Worm (Caenorhabditis elegans) whole organism, mixed stage, embryonic: ENCODE measurements around the gene C29F3.3.
"Not testable (repeated sequence)": the region's sequence is repeated elsewhere in the genome, so short reads cannot be mapped to it uniquely, and the experiment has no call there.

Experiments
- M03D4.4 ChIP-seq: sonication (generic microtip); optimal IDR thresholded peaks from 2 replicates; lab custom pipeline; 2017; ENCODE audit warnings: mild to moderate bottlenecking, missing genetic modification characterization, missing compliant biosample characterization
- bed-3 ChIP-seq: fragments of 200-800 bp; sonication (Bioruptor generic); optimal IDR thresholded peaks from 3 replicates; lab custom pipeline; 2018; ENCODE audit warnings: mild to moderate bottlenecking, missing genetic modification characterization, moderate library complexity, missing compliant biosample characterization
- blmp-1 ChIP-seq: fragments of 150-350 bp; optimal IDR thresholded peaks from 2 replicates; lab custom pipeline; 2014; ENCODE audit warnings: missing biosample characterization, missing genetic modification characterization
- ceh-83 ChIP-seq: fragments of 200-800 bp; sonication (Bioruptor generic); optimal IDR thresholded peaks from 2 replicates; lab custom pipeline; 2018; ENCODE audit warnings: mild to moderate bottlenecking, missing genetic modification characterization, missing compliant biosample characterization
- cnd-1 ChIP-seq: fragments of 200-800 bp; sonication (Bioruptor generic); optimal IDR thresholded peaks from 2 replicates; lab custom pipeline; 2018; ENCODE audit warnings: mild to moderate bottlenecking, missing genetic modification characterization, missing compliant biosample characterization
- drap-1 ChIP-seq: fragments of 200-800 bp; sonication (Bioruptor generic); optimal IDR thresholded peaks from 3 replicates; lab custom pipeline; 2018; ENCODE audit warnings: mild to moderate bottlenecking, missing genetic modification characterization, missing compliant biosample characterization
- elt-3 ChIP-seq: fragments of 150-350 bp; optimal IDR thresholded peaks from 2 replicates; lab custom pipeline; 2014; ENCODE audit warnings: missing biosample characterization, missing genetic modification characterization
- flh-1 ChIP-seq: fragments of 200-800 bp; sonication (Bioruptor generic); optimal IDR thresholded peaks from 2 replicates; lab custom pipeline; 2018; ENCODE audit warnings: mild to moderate bottlenecking, missing genetic modification characterization, moderate library complexity, missing compliant biosample characterization
- ham-2 ChIP-seq: fragments of 200-800 bp; sonication (Bioruptor generic); optimal IDR thresholded peaks from 2 replicates; lab custom pipeline; 2018; ENCODE audit warnings: mild to moderate bottlenecking, missing genetic modification characterization, missing compliant biosample characterization
- hlh-1 ChIP-seq: fragments of 150-350 bp; optimal IDR thresholded peaks from 2 replicates; lab custom pipeline; 2014; ENCODE audit warnings: missing biosample characterization, missing genetic modification reagents, missing genetic modification characterization
- lin-13 ChIP-seq: fragments of 150-350 bp; optimal IDR thresholded peaks from 2 replicates; lab custom pipeline; 2014; ENCODE audit warnings: missing biosample characterization, missing genetic modification characterization
- lsy-2 ChIP-seq: fragments of 150-350 bp; optimal IDR thresholded peaks from 2 replicates; lab custom pipeline; 2014; ENCODE audit warnings: missing biosample characterization, missing genetic modification characterization
- mab-5 ChIP-seq: fragments of 150-350 bp; optimal IDR thresholded peaks from 2 replicates; lab custom pipeline; 2014; ENCODE audit warnings: missing biosample characterization, missing genetic modification characterization
- mep-1 ChIP-seq: fragments of 150-350 bp; optimal IDR thresholded peaks from 2 replicates; lab custom pipeline; 2017; ENCODE audit warnings: missing biosample characterization, missing genetic modification reagents, missing genetic modification characterization, inconsistent platforms
- mls-2 ChIP-seq: sonication (generic microtip); optimal IDR thresholded peaks from 2 replicates; lab custom pipeline; 2016; ENCODE audit warnings: mild to moderate bottlenecking, missing genetic modification characterization, moderate library complexity, missing compliant biosample characterization
- nhr-2 ChIP-seq: fragments of 150-350 bp; optimal IDR thresholded peaks from 2 replicates; lab custom pipeline; 2014; ENCODE audit warnings: missing biosample characterization, missing genetic modification characterization
- nhr-237 ChIP-seq: fragments of 150-350 bp; optimal IDR thresholded peaks from 2 replicates; lab custom pipeline; 2014; ENCODE audit warnings: missing biosample characterization, missing genetic modification characterization
- nhr-28 ChIP-seq: fragments of 150-350 bp; optimal IDR thresholded peaks from 2 replicates; lab custom pipeline; 2014; ENCODE audit warnings: missing biosample characterization, missing genetic modification characterization
- nhr-76 ChIP-seq: sonication (generic microtip); optimal IDR thresholded peaks from 2 replicates; lab custom pipeline; 2017; ENCODE audit warnings: missing biosample characterization, missing genetic modification characterization
- pha-4 ChIP-seq: fragments of 150-350 bp; optimal IDR thresholded peaks from 2 replicates; lab custom pipeline; 2018; ENCODE audit warnings: missing biosample characterization, missing genetic modification reagents, missing genetic modification characterization
- sem-2 ChIP-seq: fragments of 200-800 bp; sonication (Bioruptor generic); optimal IDR thresholded peaks from 2 replicates; lab custom pipeline; 2018; ENCODE audit warnings: mild to moderate bottlenecking, missing genetic modification characterization, missing compliant biosample characterization
- sptf-1 ChIP-seq: sonication (generic microtip); optimal IDR thresholded peaks from 2 replicates; lab custom pipeline; 2017; ENCODE audit warnings: mild to moderate bottlenecking, missing genetic modification characterization, moderate library complexity, missing compliant biosample characterization
- tbx-8 ChIP-seq: fragments of 200-800 bp; sonication (Bioruptor generic); optimal IDR thresholded peaks from 2 replicates; lab custom pipeline; 2018; ENCODE audit warnings: mild to moderate bottlenecking, missing genetic modification characterization, moderate library complexity, missing compliant biosample characterization
- unc-120 ChIP-seq: sonication (generic microtip); optimal IDR thresholded peaks from 2 replicates; lab custom pipeline; 2017; ENCODE audit warnings: missing genetic modification characterization, missing compliant biosample characterization; ENCODE audit not compliant: poor library complexity, severe bottlenecking
- unc-39 ChIP-seq: fragments of 150-350 bp; optimal IDR thresholded peaks from 2 replicates; lab custom pipeline; 2014; ENCODE audit warnings: missing biosample characterization, missing genetic modification characterization
- unc-62 ChIP-seq: fragments of 150-350 bp; optimal IDR thresholded peaks from 2 replicates; lab custom pipeline; 2014; ENCODE audit warnings: missing biosample characterization, missing genetic modification reagents, missing genetic modification characterization
- zip-8 ChIP-seq: fragments of 150-350 bp; optimal IDR thresholded peaks from 2 replicates; lab custom pipeline; 2014; ENCODE audit warnings: missing biosample characterization, missing genetic modification characterization
- ztf-11 ChIP-seq: fragments of 150-350 bp; optimal IDR thresholded peaks from 2 replicates; lab custom pipeline; 2014; ENCODE audit warnings: missing biosample characterization, missing genetic modification characterization

C29F3.3 gene

DNA sequence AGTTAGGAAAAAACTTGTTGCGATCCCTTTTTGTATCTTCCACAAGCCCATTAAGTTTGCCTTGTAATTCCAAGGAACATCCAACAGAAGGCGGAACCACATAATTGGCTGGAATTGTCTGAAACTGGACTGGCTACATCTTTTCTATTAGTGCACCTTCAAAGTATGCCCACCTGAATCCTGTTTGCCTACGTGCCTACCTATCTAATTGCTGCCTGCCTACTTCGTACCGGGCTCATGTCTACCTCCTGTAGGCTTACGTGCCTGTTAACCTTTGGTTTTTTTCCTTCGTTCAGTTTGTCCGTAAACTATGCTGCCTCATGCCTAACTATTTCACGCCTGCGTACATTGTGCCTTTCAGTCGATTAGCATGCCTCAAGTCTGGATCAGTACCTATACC, 9.8 kb downstream of the C29F3.3 start, which contains the start of gene wrt-7:
Gene wrt-7, minus strand, starts transcription at position 101 of the 400 bp plus-strand sequence.
- TF ChIP-seq sem-2: no peak
- no peak for TF ChIP-seq tbx-8 (GFP tag; lab: Kevin White, UChicago)
- no peak for TF ChIP-seq cnd-1 (tag; lab: Kevin White, UChicago)

DNA sequence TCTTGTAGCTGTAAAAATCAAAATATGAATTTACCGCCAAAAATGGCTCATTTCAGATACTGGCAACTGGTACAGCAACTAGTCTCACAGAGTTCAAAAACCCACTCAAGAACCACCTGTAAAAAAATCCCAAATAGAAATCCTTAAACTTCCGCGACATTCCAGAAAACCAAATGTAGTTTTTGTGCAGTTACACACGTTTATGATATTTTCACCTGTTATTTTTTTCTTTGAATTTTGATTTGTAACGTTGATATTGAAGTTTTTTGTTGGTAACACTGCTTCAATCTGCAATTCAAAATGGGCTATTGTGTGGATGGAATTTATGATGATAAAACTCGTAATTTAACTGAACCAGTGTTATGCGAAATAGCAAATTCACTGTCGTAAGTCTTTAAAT, 14.3 kb downstream of the C29F3.3 start, which contains the start of gene srw-113:
Gene srw-113, plus strand, starts transcription at position 301 of the 400 bp plus-strand sequence.
- TF ChIP-seq sptf-1 (no peak), tbx-8 (GFP tag; lab: Kevin White, UChicago) (no peak), nhr-237 (tag; lab: Kevin White, UChicago) (no peak)
- TF ChIP-seq, all 35 proteins: peak for 0

DNA sequence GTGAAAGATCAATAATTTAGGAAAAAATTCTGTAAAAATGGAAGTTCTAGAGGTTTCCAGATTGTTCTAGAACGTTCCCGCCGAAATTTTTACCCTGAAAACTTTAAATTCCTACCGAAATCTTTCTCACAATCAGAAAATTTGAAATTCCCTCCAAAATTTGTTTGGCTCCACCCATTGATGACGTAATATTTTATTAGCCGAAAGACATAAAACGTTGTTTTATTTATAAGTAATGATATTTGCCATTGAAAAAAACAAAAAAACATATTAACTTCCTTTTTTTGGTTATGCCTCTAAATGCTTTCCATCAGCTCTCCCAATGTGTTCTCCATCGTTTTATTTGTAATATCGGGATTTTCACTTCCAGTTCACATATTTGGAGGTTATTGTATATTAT, 16.9 kb downstream of the C29F3.3 start, which contains the start of gene srh-295:
Gene srh-295, plus strand, starts transcription at position 301 of the 400 bp plus-strand sequence.
- TF ChIP-seq zip-8 (tag; lab: Kevin White, UChicago): peak; percentile 70
- TF ChIP-seq pha-4 (tag; lab: Kevin White, UChicago): no peak

DNA sequence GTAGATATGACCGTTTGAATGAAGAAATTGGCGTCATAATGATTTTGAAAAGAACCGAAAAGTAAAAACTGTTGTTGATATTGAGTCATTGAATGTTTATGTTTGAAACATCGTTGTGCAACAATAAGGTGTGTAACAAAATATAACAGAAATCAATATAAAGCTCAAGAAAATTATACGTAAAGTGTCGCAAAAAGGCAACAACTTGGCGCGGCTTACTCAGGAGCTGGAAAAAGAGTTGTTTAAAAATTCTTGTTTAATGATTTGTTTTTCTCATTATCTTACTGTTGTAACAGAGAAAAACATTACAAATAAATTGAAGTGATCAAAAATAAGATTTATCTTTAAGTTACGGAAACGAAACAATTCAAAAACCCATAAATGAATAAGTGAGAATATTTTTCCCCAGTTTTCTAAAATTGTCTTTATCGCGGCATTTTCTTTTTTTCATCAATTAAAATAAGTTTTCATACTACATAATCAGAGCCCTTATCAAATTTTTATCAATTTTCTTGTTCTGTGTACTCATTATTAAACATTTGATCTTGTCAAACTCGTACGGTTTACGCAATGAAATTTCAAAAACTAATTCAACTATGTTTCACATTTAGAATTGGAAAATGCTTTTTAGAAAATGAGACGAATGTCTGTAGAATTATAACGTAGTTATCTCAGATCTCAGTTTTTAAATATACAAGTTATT, 19.3 kb downstream of the C29F3.3 start, which contains the start of gene ZK1037.6:
Gene ZK1037.6, minus strand, starts transcription at position 51 of the 703 bp plus-strand sequence.
- TF ChIP-seq lin-13 (tag; lab: Kevin White, UChicago) (no peak), sptf-1 (no peak), mls-2 (tag; lab: Kevin White, UChicago) (no peak)

DNA sequence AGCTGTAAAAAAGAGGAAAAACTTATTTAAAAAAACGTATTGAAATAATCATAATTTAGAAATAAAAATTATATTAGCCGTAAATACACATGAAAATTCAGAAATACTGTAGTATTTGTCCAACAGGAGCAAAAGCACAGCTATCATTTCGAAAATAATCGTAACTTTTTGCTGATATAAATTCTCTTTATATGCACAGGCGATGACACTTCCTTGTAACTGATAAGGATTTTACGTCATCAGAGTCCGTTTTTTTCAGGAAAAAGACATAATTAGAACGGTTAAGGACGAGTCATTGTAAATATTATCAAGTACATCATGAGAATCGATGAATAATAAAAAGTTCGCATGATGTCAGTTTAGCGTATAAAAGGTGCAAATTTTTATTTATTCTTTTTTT, 23.8 kb downstream of the C29F3.3 start:
- TF ChIP-seq bed-3: no peak
- no peak for TF ChIP-seq ceh-83 (GFP tag; lab: Kevin White, UChicago)
- TF ChIP-seq nhr-76 (tag; lab: Kevin White, UChicago): no peak
- TF ChIP-seq flh-1: no peak
- no peak for TF ChIP-seq drap-1 (GFP tag; lab: Kevin White, UChicago)
- no peak for TF ChIP-seq mab-5 (tag; lab: Kevin White, UChicago)
- no peak for TF ChIP-seq mls-2 (tag; lab: Kevin White, UChicago)
- no peak for TF ChIP-seq blmp-1
- TF ChIP-seq sptf-1: no peak
- TF ChIP-seq nhr-28 (tag; lab: Kevin White, UChicago): no peak
- TF ChIP-seq ztf-11 (tag; lab: Kevin White, UChicago): no peak
- no peak for TF ChIP-seq unc-39 (tag; lab: Kevin White, UChicago)
- TF ChIP-seq elt-3: no peak
- no peak for TF ChIP-seq unc-120
- no peak for TF ChIP-seq nhr-2 (tag; lab: Kevin White, UChicago)
- TF ChIP-seq unc-62: no peak

DNA sequence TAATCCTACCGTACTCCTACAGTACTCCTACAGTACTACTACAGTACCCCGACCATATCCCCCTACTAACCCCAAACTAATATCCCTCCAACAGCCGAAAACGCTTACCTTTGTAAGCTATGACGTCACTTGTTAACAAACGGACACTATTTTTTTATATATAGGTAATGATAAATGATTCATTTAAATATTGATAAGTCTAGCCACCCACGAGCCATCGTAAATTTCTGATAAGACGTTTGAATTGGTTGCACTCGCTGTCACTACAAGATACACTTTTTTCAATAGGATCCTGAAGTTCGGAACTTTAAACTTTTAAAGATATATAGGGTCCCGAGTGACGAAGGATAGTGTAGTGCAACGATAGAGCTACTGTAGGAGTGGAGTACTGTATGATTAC, 24.5 kb downstream of the C29F3.3 start, which contains the start of gene nhr-247:
Gene nhr-247, plus strand, starts transcription at position 330 of the 400 bp plus-strand sequence.
- TF ChIP-seq unc-39 (tag; lab: Kevin White, UChicago); lsy-2; blmp-1: not testable (repeated sequence)

DNA sequence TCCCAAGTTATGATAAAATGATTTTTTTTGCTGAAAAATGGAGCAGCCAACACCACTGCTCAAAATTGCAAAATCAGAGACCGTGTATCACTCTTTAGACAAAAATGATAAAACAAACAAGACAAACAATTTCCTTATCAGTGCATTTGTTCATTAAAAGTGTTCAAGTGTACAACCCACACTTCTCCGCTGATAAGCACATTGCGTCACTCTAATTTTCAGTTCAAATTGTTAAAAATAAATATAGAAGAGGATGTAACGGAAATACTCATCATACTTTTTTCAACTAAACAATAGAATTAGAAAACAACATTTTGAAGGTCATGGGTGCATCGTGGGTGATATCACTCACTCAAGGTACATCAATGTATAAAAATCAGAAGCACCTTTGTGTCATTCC, 28.6 kb downstream of the C29F3.3 start, which contains the start of gene nhr-291:
Gene nhr-291, plus strand, starts transcription at position 324 of the 400 bp plus-strand sequence.
- no peak for TF ChIP-seq mep-1 (tag; lab: Kevin White, UChicago)
- no peak for TF ChIP-seq hlh-1 (tag; lab: Kevin White, UChicago)
- no peak for TF ChIP-seq M03D4.4 (tag; lab: Kevin White, UChicago)
- no peak for TF ChIP-seq bed-3
- TF ChIP-seq sem-2: no peak
- TF ChIP-seq nhr-28 (tag; lab: Kevin White, UChicago): no peak
- no peak for TF ChIP-seq pha-4 (tag; lab: Kevin White, UChicago)
- TF ChIP-seq flh-1: no peak
- TF ChIP-seq ham-2: no peak
- TF ChIP-seq unc-120: no peak
- TF ChIP-seq tbx-8 (GFP tag; lab: Kevin White, UChicago): no peak
- TF ChIP-seq ztf-11 (tag; lab: Kevin White, UChicago): no peak
